Fruit fly (Drosophila melanogaster) whole organism, larva: ENCODE results near the gene CG5880.

ENCODE experiments used
- noc ChIP-seq: fragments of 200-800 bp; sonication (Bioruptor generic); optimal IDR thresholded peaks from 3 replicates; lab custom pipeline; 2019; ENCODE audit warnings: missing biosample characterization, mild to moderate bottlenecking, missing genetic modification characterization, moderate library complexity

The CG5880 gene

DNA sequence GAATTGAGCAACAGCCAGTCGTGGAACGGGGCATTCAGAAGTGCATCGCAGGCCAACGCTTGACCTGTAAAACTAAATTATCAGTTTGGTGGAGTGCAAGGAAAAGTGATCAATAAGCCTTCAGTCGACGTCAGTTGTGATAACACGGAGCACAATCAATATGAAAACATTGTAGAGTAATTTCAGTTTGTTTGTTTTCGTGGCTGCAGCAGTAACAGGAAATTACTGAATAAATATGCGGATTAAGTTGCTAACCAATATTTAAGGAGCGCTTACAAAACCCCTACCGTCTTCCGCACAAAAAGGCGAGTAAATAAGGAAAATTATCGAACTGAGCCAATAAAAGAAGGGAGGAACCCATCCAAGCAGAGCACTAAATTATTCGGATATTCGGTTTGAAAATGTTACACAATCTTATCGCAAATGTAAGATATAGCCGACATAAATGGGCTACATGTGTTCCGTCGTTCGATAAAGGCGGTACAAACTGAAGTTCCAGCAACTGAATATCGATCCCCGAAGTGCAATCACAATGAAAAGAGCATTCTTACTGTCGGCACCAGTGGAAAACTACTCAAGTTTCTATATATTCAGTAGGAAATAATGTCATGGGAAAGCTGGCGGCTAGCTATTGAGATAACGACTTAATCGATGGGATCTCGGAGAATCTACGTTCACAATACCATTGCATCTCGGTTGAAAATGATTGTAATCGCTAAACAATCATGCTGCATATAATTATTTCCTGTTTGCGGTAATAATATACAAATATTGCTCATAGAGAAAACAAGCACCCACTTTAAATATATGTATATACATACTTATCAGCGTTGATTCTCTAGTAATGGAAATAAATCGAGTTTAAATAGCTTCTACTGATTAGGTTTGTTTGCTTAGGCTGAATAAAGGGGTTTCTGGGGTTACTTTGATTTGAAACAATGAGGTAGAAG is 19.4 kb downstream of the CG5880 start:
- no peak for TF ChIP-seq noc (tag; lab: Kevin White, UChicago)

DNA sequence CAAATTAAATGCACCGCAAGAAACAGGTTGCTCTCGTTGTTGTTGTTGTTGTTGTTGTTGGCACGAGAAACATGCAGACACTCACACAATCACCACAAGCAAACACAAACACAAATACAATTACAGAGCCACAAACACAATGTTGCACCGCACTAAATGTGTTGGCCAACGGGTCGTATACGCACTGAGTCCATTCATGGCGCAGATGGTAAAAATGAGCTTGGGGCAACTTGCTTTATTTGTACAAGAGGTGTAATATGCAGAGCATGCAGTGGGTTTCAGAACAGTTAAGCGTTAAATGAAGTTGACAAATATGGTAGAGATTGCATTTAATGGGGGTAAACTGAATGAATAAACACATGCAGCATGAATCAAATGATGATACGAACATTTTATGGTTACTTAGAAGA is 21.4 kb downstream of the CG5880 start:
- no peak for TF ChIP-seq noc (tag; lab: Kevin White, UChicago)

DNA sequence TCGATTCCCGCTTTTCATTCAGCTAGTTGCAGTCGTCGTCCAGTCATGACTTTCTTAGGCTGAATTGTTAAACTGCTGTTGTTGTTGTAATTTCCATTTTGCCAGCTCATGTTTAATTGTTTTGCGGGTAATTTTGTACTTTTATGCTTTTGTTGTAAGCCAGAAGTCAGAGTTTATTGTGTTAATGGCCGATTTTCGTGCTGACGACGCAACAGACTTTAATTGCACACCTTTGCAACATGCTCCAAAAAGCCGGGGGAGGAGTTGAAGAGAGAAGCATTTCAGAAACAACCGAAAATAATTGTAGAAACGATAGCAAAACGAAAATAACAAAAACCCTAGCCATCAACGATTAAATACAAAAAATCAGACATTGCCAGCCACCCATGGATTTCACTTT is 22.2 kb downstream of the CG5880 start:
- no peak for TF ChIP-seq noc (tag; lab: Kevin White, UChicago)

DNA sequence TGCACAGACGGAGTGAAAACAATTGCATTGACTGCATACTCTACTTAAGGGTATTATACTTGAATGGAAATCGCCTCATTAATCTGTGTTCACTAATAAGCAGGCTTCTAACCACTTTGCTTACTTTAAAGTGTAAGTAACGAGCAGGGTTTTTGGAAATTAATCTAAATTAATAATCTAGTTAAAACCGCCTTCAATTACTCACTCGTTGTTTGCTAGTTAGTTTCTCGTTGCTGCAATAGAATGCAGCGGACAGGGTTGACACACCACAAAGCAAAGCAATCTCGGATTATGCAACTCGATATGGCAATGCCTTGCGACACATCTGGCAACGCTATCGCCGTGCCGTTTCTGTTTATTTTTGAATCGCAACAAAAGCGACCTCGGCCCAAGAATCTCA is 23.4 kb downstream of the CG5880 start:
- TF ChIP-seq noc (tag; lab: Kevin White, UChicago): no peak

DNA sequence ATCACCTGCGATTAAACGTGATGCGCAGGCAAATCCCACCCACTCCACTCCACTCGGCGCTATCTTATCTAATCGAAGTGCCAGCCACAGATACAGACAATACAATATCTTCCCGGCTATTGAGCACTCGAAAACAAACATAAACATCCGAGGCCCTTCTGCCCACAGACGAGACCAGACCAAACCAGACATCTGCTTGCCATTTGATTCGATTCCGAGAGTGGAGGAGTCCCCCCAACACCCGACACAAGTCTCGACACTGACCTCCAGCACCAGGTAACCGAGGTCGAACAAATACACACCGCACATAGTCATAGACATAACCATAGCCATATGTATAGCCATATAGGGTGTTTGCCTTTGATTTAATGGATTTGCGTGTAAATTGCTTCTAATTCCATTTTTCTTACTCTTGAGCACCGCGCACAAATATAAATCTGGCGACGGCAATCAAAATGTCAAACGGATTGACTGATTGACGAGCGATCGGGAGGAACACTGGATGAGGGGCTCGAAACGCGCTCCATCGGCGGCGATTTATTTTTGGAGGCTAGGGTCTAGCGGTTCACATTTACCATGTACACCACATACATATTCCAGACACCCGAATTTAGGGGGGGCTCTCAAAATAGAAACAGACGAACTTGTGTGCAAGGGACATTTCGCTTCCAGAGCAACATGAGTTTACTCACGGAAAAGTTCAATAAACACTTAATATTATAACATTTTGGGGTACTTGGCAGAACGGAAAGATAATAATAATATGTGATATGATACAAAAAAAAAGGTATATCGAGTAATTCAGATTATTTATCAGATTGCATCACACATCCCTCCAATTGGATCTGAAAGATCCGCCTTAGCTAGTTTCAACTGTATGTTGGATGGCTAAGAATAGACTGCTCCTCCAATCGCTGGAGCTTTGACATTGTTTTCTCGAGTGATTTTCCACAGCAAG is 32.5 kb downstream of the CG5880 start:
- peak; percentile 6 for TF ChIP-seq noc (tag; lab: Kevin White, UChicago)

DNA sequence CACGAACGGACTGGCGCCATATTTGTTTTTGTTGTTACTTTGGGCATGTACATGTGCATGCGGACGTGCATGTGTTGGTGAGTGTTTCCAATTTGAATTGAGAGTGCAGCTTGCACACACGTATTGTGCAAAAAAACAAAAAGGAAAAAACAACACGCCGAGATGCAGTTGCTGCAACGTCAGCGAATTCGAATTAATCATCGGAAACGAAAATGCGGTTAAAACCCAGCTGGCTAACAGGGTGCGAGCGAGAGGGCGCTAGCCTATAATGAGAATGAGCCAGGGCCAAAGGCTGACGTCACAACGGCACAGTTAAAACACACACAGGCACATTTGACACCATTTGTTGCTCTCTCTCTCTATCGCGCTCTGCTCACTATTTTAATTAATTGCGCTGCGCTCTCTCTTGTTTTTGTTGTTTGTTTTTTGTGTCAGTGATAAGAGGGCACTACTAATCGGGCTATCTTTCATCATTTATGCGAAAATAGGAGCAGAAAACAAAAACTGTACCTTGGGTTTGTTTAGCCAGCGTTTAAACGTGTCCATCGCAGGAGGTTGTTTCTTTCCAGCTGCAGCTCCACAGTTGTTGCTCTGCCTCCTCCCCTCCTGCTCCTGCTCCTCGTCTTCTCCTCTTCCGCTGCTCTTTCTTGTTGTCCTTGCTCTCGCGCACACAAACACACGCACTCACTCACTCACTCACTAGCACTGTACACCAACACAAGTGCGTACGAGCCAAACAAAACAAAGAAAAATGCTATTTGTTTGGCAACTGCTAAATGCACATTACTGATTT is 33.5 kb downstream of the CG5880 start:
- no peak for TF ChIP-seq noc (tag; lab: Kevin White, UChicago)

DNA sequence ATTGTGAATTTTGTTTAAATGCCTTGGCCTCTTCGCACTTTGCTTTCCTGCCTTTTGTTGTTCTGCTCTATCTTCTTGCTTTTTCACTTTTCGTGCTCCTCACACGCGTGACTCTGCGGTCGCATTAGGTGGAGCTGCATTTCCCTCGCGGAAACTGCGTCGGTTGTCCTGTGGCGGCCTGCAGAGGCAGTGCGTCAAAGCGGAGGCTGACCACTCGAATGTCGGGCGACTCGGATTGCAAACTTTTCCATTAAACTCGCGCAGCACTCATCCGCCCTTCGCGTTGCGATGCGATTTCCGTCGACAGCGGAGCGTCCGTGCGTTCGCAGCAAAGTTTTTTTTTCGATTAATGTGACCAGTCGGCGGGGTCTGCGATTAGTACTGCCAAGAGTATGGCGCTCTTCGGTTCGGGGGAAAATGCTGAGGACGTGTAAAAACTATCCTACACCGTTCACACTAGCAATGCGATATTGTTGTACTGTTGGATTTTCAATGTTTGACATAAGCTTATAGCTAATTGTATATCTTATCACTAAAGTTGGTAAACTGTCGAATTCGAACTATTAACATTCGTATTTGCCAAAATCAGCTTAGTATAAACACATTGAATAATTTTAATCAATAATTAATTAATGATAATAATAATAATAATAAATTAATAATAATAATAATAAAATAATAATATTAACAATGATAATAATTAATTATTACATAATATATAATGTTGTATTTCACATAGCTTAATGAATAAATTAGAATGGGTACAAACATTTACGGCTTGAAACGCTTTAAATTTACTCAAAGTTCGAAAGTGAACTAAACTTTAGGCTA is 34.4 kb downstream of the CG5880 start, which contains the start of gene CG6051:
CG6051 (minus strand) TSS at position 385 of the 831 bp plus-strand sequence.
- peak; percentile 46 for TF ChIP-seq noc (tag; lab: Kevin White, UChicago)

DNA sequence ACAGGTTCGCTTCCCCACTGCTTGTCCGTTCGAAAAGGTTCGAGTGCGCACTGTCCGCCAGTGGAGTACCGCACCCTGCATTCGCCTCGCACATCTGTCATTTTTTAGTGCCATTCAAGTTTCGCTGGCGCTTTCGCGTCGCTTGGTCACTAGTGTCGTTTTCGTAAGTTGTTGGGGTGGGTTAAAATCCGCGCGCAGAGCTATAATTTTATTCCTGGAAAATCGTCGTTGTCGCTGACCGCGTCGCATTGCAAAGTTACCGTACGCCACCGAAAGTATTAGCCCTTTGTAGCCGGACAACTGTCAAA is 34.9 kb downstream of the CG5880 start, which contains the start of gene Men-b:
Men-b (plus strand) TSS at position 147 of the 308 bp plus-strand sequence.
- no peak for TF ChIP-seq noc (tag; lab: Kevin White, UChicago)

DNA sequence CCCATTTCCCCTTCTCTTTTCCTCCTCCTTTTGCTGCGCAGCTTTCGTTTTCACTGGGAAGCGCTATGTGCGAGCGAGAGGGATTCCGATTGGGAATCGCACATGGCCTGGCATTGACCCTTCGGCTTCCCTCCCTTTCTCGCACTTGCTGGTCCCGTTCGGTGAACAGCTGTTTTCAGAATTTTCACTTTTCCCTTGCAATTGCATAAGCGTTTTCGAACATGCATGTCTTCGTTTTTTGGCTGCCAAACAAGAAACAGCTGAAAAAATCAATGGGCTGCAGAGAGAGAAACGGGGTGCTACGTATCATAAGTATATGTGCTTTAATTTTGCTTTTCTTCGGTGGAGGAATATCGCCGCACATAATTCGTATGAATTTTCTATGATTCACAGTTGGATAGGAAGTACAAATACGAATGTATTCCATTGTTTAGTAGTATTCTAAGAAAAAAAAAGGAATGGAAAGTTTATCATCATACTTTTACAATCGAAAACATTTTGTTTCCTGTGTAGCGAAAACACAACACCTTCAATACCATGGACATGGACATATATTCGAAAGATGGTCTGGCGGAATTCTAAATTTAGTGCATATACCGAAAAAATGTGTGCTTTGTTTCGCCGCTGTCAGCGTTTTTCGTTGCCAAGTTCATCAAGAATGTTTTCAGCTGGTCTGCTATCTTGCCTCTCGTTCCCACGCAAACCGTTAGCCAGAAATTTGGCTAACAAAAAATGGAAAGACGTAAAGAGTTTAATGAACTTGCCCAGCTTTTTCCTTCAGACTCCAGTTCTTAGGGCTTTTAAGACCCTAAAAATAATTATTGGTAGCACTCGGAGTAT is 35.8 kb downstream of the CG5880 start:
- TF ChIP-seq noc (tag; lab: Kevin White, UChicago): peak; percentile 72

DNA sequence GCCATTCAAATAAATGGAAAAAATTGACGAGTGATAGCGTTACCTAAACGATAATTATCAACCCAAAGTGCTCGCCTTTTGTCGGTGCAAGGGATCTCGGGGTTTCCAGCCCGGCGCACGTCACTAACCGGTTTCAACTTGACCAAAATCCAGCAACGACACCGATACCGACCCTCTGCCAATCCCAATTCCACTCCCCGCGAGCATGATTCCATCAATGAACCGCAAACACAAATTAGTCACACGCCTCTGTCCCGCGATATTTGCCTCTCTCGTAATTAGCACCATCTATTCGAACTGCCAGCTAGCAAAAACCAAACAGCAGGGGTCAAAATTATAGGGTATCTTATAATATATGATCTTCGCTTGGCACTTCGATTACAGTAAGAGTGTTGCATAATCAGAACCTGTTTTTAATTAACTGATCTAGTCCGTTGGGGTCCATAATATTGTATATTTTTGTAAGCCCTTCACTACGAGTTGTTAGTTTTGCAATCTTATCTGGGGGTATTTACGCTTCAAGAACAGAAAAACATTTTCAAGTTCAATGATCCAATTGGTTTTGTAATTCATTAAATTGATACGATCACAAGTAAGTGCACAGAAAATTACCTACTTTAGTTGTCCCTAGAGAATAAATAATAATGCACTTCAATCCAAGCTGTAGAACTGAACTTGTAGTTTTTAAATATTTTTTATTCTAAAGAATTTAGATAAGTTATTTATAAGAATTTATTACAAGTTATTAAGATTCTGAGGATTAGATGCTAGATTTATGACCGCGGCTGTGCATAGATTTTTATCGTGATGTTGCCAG is 36.7 kb downstream of the CG5880 start:
- peak; percentile 78 for TF ChIP-seq noc (tag; lab: Kevin White, UChicago)

DNA sequence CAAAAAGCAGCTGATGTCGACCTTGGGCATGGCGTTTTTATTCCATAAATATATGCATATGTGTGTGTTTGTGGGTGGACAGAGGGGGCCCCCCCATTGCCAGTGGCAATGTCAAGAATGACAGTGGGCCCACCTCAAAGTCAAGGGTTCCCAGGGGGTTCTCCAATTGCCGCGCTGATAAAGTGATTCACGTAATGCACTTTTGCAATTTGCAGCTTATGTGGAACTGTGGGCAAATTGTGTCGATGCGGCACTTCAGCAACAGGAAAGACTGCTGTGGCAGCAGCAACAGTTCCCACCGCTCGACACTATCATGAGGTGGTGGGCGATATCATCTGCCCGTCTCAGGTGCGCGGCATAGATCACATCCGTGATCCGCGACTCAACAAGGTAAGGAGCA is 37.5 kb downstream of the CG5880 start:
- no peak for TF ChIP-seq noc (tag; lab: Kevin White, UChicago)

DNA sequence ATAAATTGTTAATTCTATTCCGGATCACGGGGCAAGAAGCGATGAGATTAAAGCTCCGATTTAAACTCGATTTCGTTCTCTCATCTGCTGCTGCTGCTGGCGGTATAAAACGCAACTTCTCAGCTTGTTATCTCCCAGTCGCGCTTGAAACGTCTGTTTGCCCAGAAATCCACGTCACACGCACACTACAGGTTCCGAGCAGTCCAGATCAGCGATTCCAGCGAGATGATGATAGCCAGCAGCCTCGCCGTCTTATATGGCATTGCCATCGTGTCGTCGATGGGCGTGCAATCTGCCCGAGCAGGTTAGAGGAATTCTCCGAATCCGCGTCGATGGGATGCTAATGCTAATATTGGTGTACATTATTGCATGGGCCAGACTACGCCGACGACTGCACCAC is 41.3 kb downstream of the CG5880 start, which contains the start of gene grass:
grass (plus strand) TSS at position 135 of the 400 bp plus-strand sequence.
- peak; percentile 33 for TF ChIP-seq noc (tag; lab: Kevin White, UChicago)
